Worm (Caenorhabditis elegans) whole organism, late embryonic: ENCODE results near the gene col-148.

Experiments
- F13H6.1 ChIP-seq: sonication (generic microtip); optimal IDR thresholded peaks from 2 replicates; lab custom pipeline; 2016; ENCODE audit warnings: missing genetic modification characterization, missing compliant biosample characterization
- K09A11.1 ChIP-seq: sonication (generic microtip); optimal IDR thresholded peaks from 2 replicates; lab custom pipeline; 2017; ENCODE audit warnings: antibody characterized with exemption, mild to moderate bottlenecking, missing genetic modification characterization, missing compliant biosample characterization; ENCODE audit not compliant: insufficient read depth
- ama-1 ChIP-seq: fragments of 150-350 bp; optimal IDR thresholded peaks from 2 replicates; lab custom pipeline; 2014
- ceh-9 ChIP-seq: sonication (generic microtip); optimal IDR thresholded peaks from 2 replicates; lab custom pipeline; 2016; ENCODE audit warnings: mild to moderate bottlenecking, missing genetic modification characterization, inconsistent platforms, missing compliant biosample characterization
- elt-2 ChIP-seq: sonication (generic microtip); optimal IDR thresholded peaks from 2 replicates; lab custom pipeline; 2016; ENCODE audit warnings: missing genetic modification reagents, missing genetic modification characterization, missing compliant biosample characterization
- hlh-6 ChIP-seq: sonication (generic microtip); optimal IDR thresholded peaks from 2 replicates; lab custom pipeline; 2016; ENCODE audit warnings: missing genotype, missing genetic modification characterization, missing compliant biosample characterization
- lim-6 ChIP-seq: sonication (generic microtip); optimal IDR thresholded peaks from 2 replicates; lab custom pipeline; 2016; ENCODE audit warnings: missing genetic modification characterization, missing compliant biosample characterization
- nfya-1 ChIP-seq: sonication (generic microtip); optimal IDR thresholded peaks from 2 replicates; lab custom pipeline; 2017; ENCODE audit warnings: missing genetic modification characterization, mild to moderate bottlenecking, missing compliant biosample characterization, antibody characterized with exemption, moderate library complexity
- nhr-11 ChIP-seq: fragments of 150-350 bp; optimal IDR thresholded peaks from 2 replicates; lab custom pipeline; 2014; ENCODE audit warnings: missing biosample characterization, missing genetic modification characterization
- pha-4 ChIP-seq: fragments of 150-350 bp; optimal IDR thresholded peaks from 2 replicates; lab custom pipeline; 2018; ENCODE audit warnings: missing biosample characterization, missing genetic modification reagents, missing genetic modification characterization
- sdc-2 ChIP-seq: sonication (generic microtip); optimal IDR thresholded peaks from 2 replicates; lab custom pipeline; 2016; ENCODE audit warnings: missing genotype, missing genetic modification characterization, missing compliant biosample characterization
- sox-4 ChIP-seq: sonication (generic microtip); optimal IDR thresholded peaks from 2 replicates; lab custom pipeline; 2017; ENCODE audit warnings: mild to moderate bottlenecking, missing genetic modification characterization, inconsistent platforms, missing compliant biosample characterization

DNA sequence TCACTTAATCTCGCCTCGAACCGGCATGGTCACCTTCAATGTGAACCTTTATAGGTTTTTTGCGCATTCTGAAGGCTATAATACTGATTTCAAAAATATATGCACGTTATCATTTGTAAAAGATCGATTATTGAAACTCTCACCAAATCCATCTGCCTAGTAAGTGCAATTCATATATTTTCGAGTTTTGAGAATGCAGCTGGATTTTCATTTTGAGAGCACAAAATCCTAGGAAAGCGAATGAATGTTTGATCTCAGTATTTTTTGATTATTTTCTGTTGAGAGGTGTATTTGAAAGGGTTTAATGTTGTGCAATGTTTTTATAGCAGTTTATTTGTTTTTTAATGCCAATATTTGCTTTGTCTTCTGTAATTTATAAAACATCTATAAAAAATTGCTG lies 34.5 kb downstream of the col-148 start:
- TF ChIP-seq K09A11.1 (tag; lab: Kevin White, UChicago) (no peak), elt-2 (tag; lab: Kevin White, UChicago) (no peak), sdc-2 (no peak), nfya-1 (tag; lab: Kevin White, UChicago) (no peak), sox-4 (tag; lab: Kevin White, UChicago) (no peak), ceh-9 (tag; lab: Kevin White, UChicago) (no peak), F13H6.1 (no peak), lim-6 (tag; lab: Kevin White, UChicago) (no peak), hlh-6 (tag; lab: Kevin White, UChicago) (no peak), pha-4 (tag; lab: Kevin White, UChicago) (no peak), ama-1 (lab: Kevin White, UChicago) (no peak), nhr-11 (no peak)
